Worm (Caenorhabditis elegans) whole organism, L4 larva: ENCODE data around the gene col-110.

Source experiments
- F37D6.2 ChIP-seq: sonication (generic microtip); optimal IDR thresholded peaks from 2 replicates; lab custom pipeline; 2016; ENCODE audit warnings: mild to moderate bottlenecking, missing genetic modification characterization, missing compliant biosample characterization
- F44E2.7 ChIP-seq: fragments of 200-800 bp; sonication (Bioruptor generic); IDR thresholded peaks from 2 replicates; pipeline ENCODE4 v2.1.2; 2022; ENCODE audit warnings: missing genetic modification characterization, missing compliant biosample characterization
- T20F7.1 ChIP-seq: fragments of 200-800 bp; sonication (Bioruptor generic); optimal IDR thresholded peaks from 2 replicates; lab custom pipeline; 2018; ENCODE audit warnings: mild to moderate bottlenecking, missing genetic modification characterization, missing compliant biosample characterization
- Y48G9A.11 ChIP-seq: fragments of 200-800 bp; sonication (Bioruptor generic); IDR thresholded peaks from 2 replicates; pipeline ENCODE4 v1.3.6; 2022; ENCODE audit warnings: missing genetic modification reagents, missing genetic modification characterization, missing compliant biosample characterization
- ZK337.2 ChIP-seq: fragments of 200-800 bp; sonication (Bioruptor generic); IDR thresholded peaks from 2 replicates; pipeline ENCODE4 v1.3.6; 2022; ENCODE audit warnings: missing genetic modification reagents, missing genetic modification characterization, missing compliant biosample characterization
- aha-1 ChIP-seq: fragments of 150-350 bp; peaks from one replicate; lab custom pipeline; 2014; ENCODE audit warnings: missing biosample characterization, missing genetic modification characterization
- arid-1 ChIP-seq: fragments of 200-800 bp; sonication (Bioruptor generic); conservative IDR thresholded peaks from 2 replicates; pipeline ENCODE4 v1.3.6; 2022; ENCODE audit warnings: missing genetic modification reagents, missing genetic modification characterization, missing compliant biosample characterization
- attf-4 ChIP-seq: sonication (generic microtip); optimal IDR thresholded peaks from 3 replicates; lab custom pipeline; 2017; ENCODE audit warnings: missing biosample characterization, missing genetic modification characterization
- ceh-20 ChIP-seq: fragments of 200-800 bp; sonication (Bioruptor generic); IDR thresholded peaks from 2 replicates; pipeline ENCODE4 v1.3.6; 2022; ENCODE audit warnings: missing genetic modification reagents, missing genetic modification characterization, missing compliant biosample characterization
- ceh-44 ChIP-seq: fragments of 200-800 bp; sonication (Bioruptor generic); IDR thresholded peaks from 2 replicates; pipeline ENCODE4 v1.3.6; 2022; ENCODE audit warnings: missing genetic modification reagents, missing genetic modification characterization, missing compliant biosample characterization
- ceh-82 ChIP-seq: sonication (generic microtip); optimal IDR thresholded peaks from 2 replicates; lab custom pipeline; 2017; ENCODE audit warnings: missing biosample characterization, missing genetic modification characterization
- ces-1 ChIP-seq: fragments of 150-350 bp; sonication (generic microtip); optimal IDR thresholded peaks from 4 replicates; lab custom pipeline; 2014; ENCODE audit warnings: missing biosample characterization, missing genetic modification reagents, missing genetic modification characterization
- cey-2 ChIP-seq: sonication (generic microtip); optimal IDR thresholded peaks from 3 replicates; lab custom pipeline; 2017; ENCODE audit warnings: missing genetic modification characterization, mild to moderate bottlenecking, missing compliant biosample characterization, antibody characterized with exemption, borderline replicate concordance; ENCODE audit not compliant: insufficient read depth
- ctbp-1 ChIP-seq: fragments of 200-800 bp; sonication (Bioruptor generic); IDR thresholded peaks from 2 replicates; pipeline ENCODE4 v1.3.6; 2022; ENCODE audit warnings: missing genetic modification reagents, missing genetic modification characterization, missing compliant biosample characterization
- dmd-6 ChIP-seq: fragments of 200-800 bp; sonication (Bioruptor generic); IDR thresholded peaks from 2 replicates; pipeline ENCODE4 v1.3.6; 2022; ENCODE audit warnings: missing genetic modification reagents, missing genetic modification characterization, missing compliant biosample characterization
- dpl-1 ChIP-seq: fragments of 150-350 bp; optimal IDR thresholded peaks from 2 replicates; lab custom pipeline; 2014; ENCODE audit warnings: missing biosample characterization, missing genetic modification reagents, missing genetic modification characterization
- duxl-1 ChIP-seq: sonication (generic microtip); optimal IDR thresholded peaks from 2 replicates; lab custom pipeline; 2016; ENCODE audit warnings: mild to moderate bottlenecking, missing genetic modification characterization, moderate library complexity, missing compliant biosample characterization; ENCODE audit not compliant: poor library complexity
- fkh-10 ChIP-seq: fragments of 150-350 bp; optimal IDR thresholded peaks from 2 replicates; lab custom pipeline; 2014; ENCODE audit warnings: missing biosample characterization, missing genetic modification reagents, missing genetic modification characterization
- fos-1 ChIP-seq: fragments of 150-350 bp; optimal IDR thresholded peaks from 2 replicates; lab custom pipeline; 2014; ENCODE audit warnings: missing biosample characterization, missing genetic modification characterization
- hlh-11 ChIP-seq: fragments of 200-800 bp; sonication (Bioruptor generic); optimal IDR thresholded peaks from 2 replicates; lab custom pipeline; 2018; ENCODE audit warnings: mild to moderate bottlenecking, missing genetic modification characterization, missing compliant biosample characterization
- hlh-30 ChIP-seq: sonication (generic microtip); optimal IDR thresholded peaks from 2 replicates; lab custom pipeline; 2017; ENCODE audit warnings: antibody characterized with exemption, mild to moderate bottlenecking, missing genetic modification characterization, missing compliant biosample characterization; ENCODE audit not compliant: insufficient read depth
- hmg-1.1 ChIP-seq: fragments of 200-800 bp; sonication (Bioruptor generic); IDR thresholded peaks from 2 replicates; pipeline ENCODE4 v1.3.6; 2022; ENCODE audit warnings: missing genetic modification reagents, missing genetic modification characterization, missing compliant biosample characterization
- lim-7 ChIP-seq: fragments of 200-800 bp; sonication (Bioruptor generic); IDR thresholded peaks from 2 replicates; pipeline ENCODE4 v1.3.6; 2022; ENCODE audit warnings: missing genetic modification characterization, missing compliant biosample characterization
- lin-13 ChIP-seq: fragments of 150-350 bp; optimal IDR thresholded peaks from 2 replicates; lab custom pipeline; 2014; ENCODE audit warnings: missing biosample characterization, missing genetic modification reagents, missing genetic modification characterization
- lin-29 ChIP-seq: fragments of 200-800 bp; sonication (Bioruptor generic); IDR thresholded peaks from 2 replicates; pipeline ENCODE4 v1.3.6; 2022; ENCODE audit warnings: missing genetic modification reagents, missing genetic modification characterization, missing compliant biosample characterization
- lin-38 ChIP-seq: fragments of 200-800 bp; sonication (Bioruptor generic); IDR thresholded peaks from 2 replicates; pipeline ENCODE4 v1.3.6; 2022; ENCODE audit warnings: missing genetic modification reagents, missing genetic modification characterization, missing compliant biosample characterization
- lin-39 ChIP-seq: fragments of 150-350 bp; optimal IDR thresholded peaks from 2 replicates; lab custom pipeline; 2014; ENCODE audit warnings: missing biosample characterization, missing genetic modification reagents, missing genetic modification characterization
- lsy-2 ChIP-seq, 2 experiments: fragments of 150-350 bp in 1 of 2; sonication (generic microtip) in 1 of 2; optimal IDR thresholded peaks; 2 replicates each; lab custom pipeline; 2014 to 2017; ENCODE audit warnings: missing biosample characterization in 2 of 2, missing genetic modification characterization in 2 of 2
- mdl-1 ChIP-seq, 2 experiments: fragments of 150-350 bp in 1 of 2; sonication (generic microtip) in 1 of 2; optimal IDR thresholded peaks; 2 replicates each; lab custom pipeline; 2014 to 2017; ENCODE audit warnings: missing biosample characterization in 2 of 2, missing genetic modification characterization in 2 of 2
- nhr-102 ChIP-seq: sonication (generic microtip); optimal IDR thresholded peaks from 2 replicates; lab custom pipeline; 2016; ENCODE audit warnings: mild to moderate bottlenecking, missing genetic modification characterization, moderate library complexity, missing compliant biosample characterization
- nhr-237 ChIP-seq: sonication (generic microtip); optimal IDR thresholded peaks from 2 replicates; lab custom pipeline; 2017; ENCODE audit warnings: missing biosample characterization, missing genetic modification characterization
- nhr-25 ChIP-seq: sonication (generic microtip); optimal IDR thresholded peaks from 2 replicates; lab custom pipeline; 2017; ENCODE audit warnings: missing genetic modification characterization, mild to moderate bottlenecking, missing compliant biosample characterization, antibody characterized with exemption, moderate library complexity, borderline replicate concordance; ENCODE audit not compliant: insufficient read depth
- nhr-28 ChIP-seq: fragments of 150-350 bp; optimal IDR thresholded peaks from 2 replicates; lab custom pipeline; 2014; ENCODE audit warnings: missing biosample characterization, missing genetic modification characterization
- nhr-41 ChIP-seq: fragments of 200-800 bp; sonication (Bioruptor generic); IDR thresholded peaks from 2 replicates; pipeline ENCODE4 v1.3.6; 2022; ENCODE audit warnings: missing genetic modification reagents, missing genetic modification characterization, missing compliant biosample characterization
- nhr-77 ChIP-seq: fragments of 150-350 bp; optimal IDR thresholded peaks from 2 replicates; lab custom pipeline; 2014; ENCODE audit warnings: missing biosample characterization, missing genetic modification characterization
- pha-4 ChIP-seq, 2 experiments: fragments of 150-350 bp in 1 of 2; fragments of 200-800 bp in 1 of 2; sonication (Bioruptor generic) in 1 of 2; IDR thresholded peaks in 1 of 2; optimal IDR thresholded peaks in 1 of 2; 2 replicates each; pipeline versions ENCODE4 v1.3.6 to Lab custom; 2014 to 2022; ENCODE audit warnings: missing genetic modification characterization in 2 of 2, missing genetic modification reagents in 2 of 2, missing biosample characterization in 1 of 2, missing compliant biosample characterization in 1 of 2
- rbr-2 ChIP-seq: sonication (generic microtip); optimal IDR thresholded peaks from 2 replicates; lab custom pipeline; 2016; ENCODE audit warnings: missing genotype, missing genetic modification characterization, missing compliant biosample characterization
- spr-1 ChIP-seq: sonication (generic microtip); optimal IDR thresholded peaks from 2 replicates; lab custom pipeline; 2016; ENCODE audit warnings: mild to moderate bottlenecking, missing genetic modification characterization, missing compliant biosample characterization
- spr-3 ChIP-seq: fragments of 200-800 bp; sonication (Bioruptor generic); optimal IDR thresholded peaks from 2 replicates; lab custom pipeline; 2018; ENCODE audit warnings: mild to moderate bottlenecking, missing genetic modification characterization, missing compliant biosample characterization
- unc-130 ChIP-seq: sonication (generic microtip); optimal IDR thresholded peaks from 2 replicates; lab custom pipeline; 2016; ENCODE audit warnings: missing genetic modification reagents, missing genetic modification characterization, missing compliant biosample characterization
- unc-62 ChIP-seq, 3 experiments: fragments of 150-350 bp in 1 of 3; sonication (generic microtip); optimal IDR thresholded peaks in 2 of 3; peaks in 1 of 3; 1 replicate in 1 of 3; 2 replicates in 2 of 3; lab custom pipeline; 2014 to 2017; ENCODE audit warnings: missing biosample characterization in 3 of 3, missing genetic modification characterization in 3 of 3, missing genetic modification reagents in 3 of 3, missing genotype in 1 of 3
- zip-2 ChIP-seq: fragments of 150-350 bp; optimal IDR thresholded peaks from 2 replicates; lab custom pipeline; 2014; ENCODE audit warnings: missing biosample characterization, missing genetic modification characterization
- ztf-11 ChIP-seq: fragments of 150-350 bp; optimal IDR thresholded peaks from 2 replicates; lab custom pipeline; 2014; ENCODE audit warnings: missing biosample characterization, missing genetic modification characterization

The col-110 gene

DNA sequence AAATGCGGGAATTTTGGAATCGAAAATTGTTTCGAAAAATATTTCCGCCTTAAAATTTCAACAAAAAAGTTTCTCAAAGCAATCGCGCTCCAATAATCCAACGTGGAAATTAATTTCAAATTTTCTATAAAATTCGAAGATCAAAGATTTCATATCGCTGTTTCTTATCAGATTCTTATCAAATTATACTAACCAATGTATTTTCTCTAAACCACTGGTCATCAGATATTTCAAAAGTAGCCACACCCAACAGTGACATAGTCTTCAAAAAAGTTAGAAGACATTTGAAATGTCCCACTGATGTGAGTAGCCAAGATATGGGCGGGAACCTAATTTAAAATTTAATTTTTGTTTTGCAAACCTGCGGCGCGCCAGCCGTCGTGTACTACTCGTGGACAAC is 21.9 kb downstream of the col-110 start:
- TF ChIP-seq nhr-102 (tag; lab: Kevin White, UChicago) = no peak
- no peak for TF ChIP-seq ztf-11 (tag; lab: Kevin White, UChicago)
- no peak for TF ChIP-seq attf-4 (tag; lab: Kevin White, UChicago)
- TF ChIP-seq, all 104 proteins: peak for 0

- no peak for TF ChIP-seq nhr-237 (tag; lab: Kevin White, UChicago)
- no peak for TF ChIP-seq spr-3
- TF ChIP-seq mdl-1 (tag; optimal IDR thresholded peaks at IDR 0.05; lab: Kevin White, UChicago) = peak in 1 of 2 experiments; percentile 54
- TF ChIP-seq ceh-20 (GFP tag; lab: Robert Waterston, UW) = no peak
- TF ChIP-seq ZK337.2 = no peak
- 0 out of 2 replicates have a peak, but pooled peaks have one; percentile 9 for TF ChIP-seq dmd-6
- TF ChIP-seq spr-1 (tag; lab: Kevin White, UChicago) = no peak
- TF ChIP-seq lsy-2 (tag; optimal IDR thresholded peaks at IDR 0.05; lab: Kevin White, UChicago) = peak in 1 of 2 experiments; percentile 46
- TF ChIP-seq rbr-2 = peak; percentile 29
- no peak for TF ChIP-seq nhr-25 (tag; lab: Kevin White, UChicago)
- TF ChIP-seq dpl-1 (GFP tag; lab: Kevin White, UChicago) = no peak
- no peak for TF ChIP-seq nhr-41 (GFP tag; lab: Robert Waterston, UW)
- peak; percentile 80 for TF ChIP-seq ctbp-1
- TF ChIP-seq fkh-10 = peak; percentile 94
- no peak for TF ChIP-seq F44E2.7 (GFP tag; lab: Robert Waterston, UW)
- no peak for TF ChIP-seq nhr-77
- no peak for TF ChIP-seq lin-38 (GFP tag; lab: Robert Waterston, UW)
- no peak for TF ChIP-seq F37D6.2 (tag; lab: Kevin White, UChicago)
- TF ChIP-seq ceh-82 (tag; lab: Kevin White, UChicago) = no peak
- TF ChIP-seq fos-1 (tag; lab: Kevin White, UChicago) = no peak
- no peak for TF ChIP-seq hmg-1.1 (GFP tag; lab: Robert Waterston, UW)
- TF ChIP-seq hlh-30 (tag; lab: Kevin White, UChicago) = peak; percentile 31
- peak; percentile 95 for TF ChIP-seq ces-1 (GFP tag; lab: Kevin White, UChicago)
- no peak for TF ChIP-seq cey-2 (tag; lab: Kevin White, UChicago)
- no peak for TF ChIP-seq hlh-11 (tag; lab: Kevin White, UChicago)
- no peak for TF ChIP-seq lin-29 (GFP tag; lab: Robert Waterston, UW)
Observed at ce11 chrIV:4585991-4586390, 23.5 kb downstream of the col-110 start.

DNA sequence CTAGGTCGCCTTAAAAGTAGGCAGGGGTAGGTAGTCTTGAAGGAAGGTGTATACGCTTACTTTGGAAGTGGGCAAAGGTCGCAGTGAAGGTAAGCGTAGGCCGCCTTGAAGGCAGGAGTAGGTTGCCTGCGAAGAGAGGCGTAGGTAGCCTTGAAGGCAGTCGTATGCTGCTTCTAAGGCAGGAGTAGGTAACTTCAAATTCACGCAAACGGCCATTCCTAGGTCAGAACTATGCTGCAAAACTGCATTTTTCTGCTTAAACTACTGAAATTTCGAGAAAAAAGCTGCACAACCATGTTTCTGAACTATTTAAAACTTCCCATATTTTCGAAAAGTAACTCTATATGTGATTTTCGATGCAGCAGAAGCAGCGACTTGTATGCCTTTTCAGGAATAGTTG is 30.0 kb downstream of the col-110 start:
- peak; percentile 86 for TF ChIP-seq aha-1
- TF ChIP-seq unc-62 (GFP tag; optimal IDR thresholded peaks at IDR 0.05 in 1 of 2; lab: Kevin White, UChicago) = peak in 1 of 2 experiments; percentile 95
- no peak for TF ChIP-seq unc-62 (tag; optimal IDR thresholded peaks at IDR 0.05; lab: Kevin White, UChicago)
- no peak for TF ChIP-seq mdl-1 (tag; optimal IDR thresholded peaks at IDR 0.05; lab: Kevin White, UChicago)
- TF ChIP-seq, all 104 proteins: peak for 2

- TF ChIP-seq lsy-2 (tag; optimal IDR thresholded peaks at IDR 0.05; lab: Kevin White, UChicago) (peak in 1 of 2 experiments; percentile 37), lin-13 (no peak), lim-7 (GFP tag; lab: Robert Waterston, UW) (no peak), hlh-30 (tag; lab: Kevin White, UChicago) (no peak), zip-2 (tag; lab: Kevin White, UChicago) (no peak), duxl-1 (no peak), unc-130 (GFP tag; lab: Kevin White, UChicago) (no peak), nhr-77 (no peak), nhr-25 (tag; lab: Kevin White, UChicago) (no peak), ceh-20 (GFP tag; lab: Robert Waterston, UW) (0 out of 2 replicates have a peak, but pooled peaks have one; percentile 28), ceh-82 (tag; lab: Kevin White, UChicago) (no peak), rbr-2 (no peak), hmg-1.1 (GFP tag; lab: Robert Waterston, UW) (no peak), unc-62 (GFP tag; optimal IDR thresholded peaks at IDR 0.05 in 1 of 2; lab: Kevin White, UChicago) (peak in 1 of 2 experiments; percentile 89), unc-62 (tag; optimal IDR thresholded peaks at IDR 0.05; lab: Kevin White, UChicago) (no peak), aha-1 (peak; percentile 53), ceh-44 (GFP tag; lab: Robert Waterston, UW) (no peak), pha-4 (GFP tag; IDR thresholded peaks at IDR 0.05; lab: Robert Waterston, UW) (no peak), pha-4 (tag; optimal IDR thresholded peaks at IDR 0.05; lab: Kevin White, UChicago) (no peak), dpl-1 (GFP tag; lab: Kevin White, UChicago) (no peak), arid-1 (GFP tag; lab: Robert Waterston, UW) (no peak), T20F7.1 (GFP tag; lab: Kevin White, UChicago) (no peak), nhr-28 (no peak), Y48G9A.11 (GFP tag; lab: Robert Waterston, UW) (no peak), lin-39 (tag; lab: Kevin White, UChicago) (no peak)
Observed at ce11 chrIV:4576847-4577246, 32.6 kb downstream of the col-110 start.
